Worm (Caenorhabditis elegans) whole organism, late embryonic: Measurements from ENCODE around the gene set-9.

Experiments
- ama-1 ChIP-seq: fragments of 150-350 bp; optimal IDR thresholded peaks from 2 replicates; lab custom pipeline; 2014
- ceh-24 ChIP-seq: sonication (generic microtip); optimal IDR thresholded peaks from 2 replicates; lab custom pipeline; 2016; ENCODE audit warnings: mild to moderate bottlenecking, missing genetic modification characterization, missing compliant biosample characterization
- ceh-9 ChIP-seq: sonication (generic microtip); optimal IDR thresholded peaks from 2 replicates; lab custom pipeline; 2016; ENCODE audit warnings: mild to moderate bottlenecking, missing genetic modification characterization, inconsistent platforms, missing compliant biosample characterization
- dve-1 ChIP-seq: sonication (generic microtip); optimal IDR thresholded peaks from 2 replicates; lab custom pipeline; 2017; ENCODE audit warnings: antibody characterized with exemption, mild to moderate bottlenecking, missing genetic modification characterization, missing compliant biosample characterization
- hlh-8 ChIP-seq: sonication (generic microtip); optimal IDR thresholded peaks from 2 replicates; lab custom pipeline; 2016; ENCODE audit warnings: missing genotype, missing genetic modification characterization, missing compliant biosample characterization
- mec-3 ChIP-seq: sonication (generic microtip); optimal IDR thresholded peaks from 2 replicates; lab custom pipeline; 2016; ENCODE audit warnings: borderline replicate concordance, missing genetic modification characterization, missing compliant biosample characterization
- nhr-11 ChIP-seq: fragments of 150-350 bp; optimal IDR thresholded peaks from 2 replicates; lab custom pipeline; 2014; ENCODE audit warnings: missing biosample characterization, missing genetic modification characterization
- pag-3 ChIP-seq: sonication (generic microtip); optimal IDR thresholded peaks from 2 replicates; lab custom pipeline; 2016; ENCODE audit warnings: missing compliant biosample characterization, missing genetic modification characterization, borderline replicate concordance
- pat-9 ChIP-seq: fragments of 200-800 bp; sonication (Bioruptor generic); optimal IDR thresholded peaks from 2 replicates; lab custom pipeline; 2018; ENCODE audit warnings: mild to moderate bottlenecking, missing genetic modification characterization, moderate library complexity, missing compliant biosample characterization
- pqm-1 ChIP-seq: sonication (generic microtip); optimal IDR thresholded peaks from 2 replicates; lab custom pipeline; 2016; ENCODE audit warnings: missing genetic modification characterization, missing compliant biosample characterization
- pros-1 ChIP-seq: fragments of 150-350 bp; optimal IDR thresholded peaks from 2 replicates; lab custom pipeline; 2014; ENCODE audit warnings: missing biosample characterization, missing genetic modification reagents, missing genetic modification characterization
- ref-2 ChIP-seq: sonication (generic microtip); optimal IDR thresholded peaks from 2 replicates; lab custom pipeline; 2016; ENCODE audit warnings: missing genetic modification characterization, missing compliant biosample characterization
- unc-42 ChIP-seq: sonication (generic microtip); optimal IDR thresholded peaks from 2 replicates; lab custom pipeline; 2016; ENCODE audit warnings: missing genotype, missing genetic modification characterization, missing compliant biosample characterization
- unc-86 ChIP-seq: sonication (generic microtip); optimal IDR thresholded peaks from 2 replicates; lab custom pipeline; 2016; ENCODE audit warnings: missing genetic modification characterization, missing compliant biosample characterization

DNA sequence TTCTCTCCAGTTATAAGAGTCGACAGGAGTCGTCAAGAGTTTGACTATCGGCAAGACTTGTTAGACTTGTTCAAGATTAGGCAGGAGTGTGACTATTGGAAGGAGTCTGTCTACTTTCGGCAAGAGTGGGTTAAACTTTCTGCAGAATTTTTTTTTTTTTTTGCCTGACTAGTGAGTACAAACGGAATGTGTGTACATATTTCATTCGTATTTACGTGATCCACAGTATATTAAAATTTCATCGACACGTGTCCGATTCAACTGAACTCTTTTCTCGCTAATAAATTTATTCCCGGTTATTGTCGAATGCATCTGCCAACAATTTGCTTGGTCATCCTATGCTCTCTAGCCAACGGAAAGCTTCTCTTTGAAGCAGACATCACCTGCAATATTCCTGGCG lies 35.5 kb upstream of the set-9 start, which contains the start of gene F36A4.1:
- no peak for TF ChIP-seq ama-1 (lab: Kevin White, UChicago)
- TF ChIP-seq pros-1 (tag; lab: Kevin White, UChicago): no peak
- no peak for TF ChIP-seq ceh-24 (tag; lab: Kevin White, UChicago)
- TF ChIP-seq mec-3 (tag; lab: Kevin White, UChicago): no peak
- TF ChIP-seq dve-1 (tag; lab: Kevin White, UChicago): no peak
- no peak for TF ChIP-seq ref-2 (tag; lab: Kevin White, UChicago)
- no peak for TF ChIP-seq pag-3 (tag; lab: Kevin White, UChicago)
- no peak for TF ChIP-seq ceh-9 (tag; lab: Kevin White, UChicago)
- no peak for TF ChIP-seq pat-9
- TF ChIP-seq unc-42 (tag; lab: Kevin White, UChicago): no peak
- TF ChIP-seq nhr-11 (tag; lab: Kevin White, UChicago): no peak
- TF ChIP-seq unc-86 (tag; lab: Kevin White, UChicago): no peak
- no peak for TF ChIP-seq hlh-8
- TF ChIP-seq pqm-1: no peak
